Worm (Caenorhabditis elegans) whole organism, mixed stage, embryonic: ENCODE results near the gene R102.8.

Experiments used
- ham-2 ChIP-seq: fragments of 200-800 bp; sonication (Bioruptor generic); optimal IDR thresholded peaks from 2 replicates; lab custom pipeline; 2018; ENCODE audit warnings: mild to moderate bottlenecking, missing genetic modification characterization, missing compliant biosample characterization
- lin-13 ChIP-seq: fragments of 150-350 bp; optimal IDR thresholded peaks from 2 replicates; lab custom pipeline; 2014; ENCODE audit warnings: missing biosample characterization, missing genetic modification characterization
- nhr-28 ChIP-seq: fragments of 150-350 bp; optimal IDR thresholded peaks from 2 replicates; lab custom pipeline; 2014; ENCODE audit warnings: missing biosample characterization, missing genetic modification characterization
- snpc-4 ChIP-seq: fragments of 150-350 bp; optimal IDR thresholded peaks from 2 replicates; lab custom pipeline; 2014; ENCODE audit warnings: missing biosample characterization, missing genetic modification characterization
- unc-62 ChIP-seq: fragments of 150-350 bp; optimal IDR thresholded peaks from 2 replicates; lab custom pipeline; 2014; ENCODE audit warnings: missing biosample characterization, missing genetic modification reagents, missing genetic modification characterization
- ztf-11 ChIP-seq: fragments of 150-350 bp; optimal IDR thresholded peaks from 2 replicates; lab custom pipeline; 2014; ENCODE audit warnings: missing biosample characterization, missing genetic modification characterization

DNA sequence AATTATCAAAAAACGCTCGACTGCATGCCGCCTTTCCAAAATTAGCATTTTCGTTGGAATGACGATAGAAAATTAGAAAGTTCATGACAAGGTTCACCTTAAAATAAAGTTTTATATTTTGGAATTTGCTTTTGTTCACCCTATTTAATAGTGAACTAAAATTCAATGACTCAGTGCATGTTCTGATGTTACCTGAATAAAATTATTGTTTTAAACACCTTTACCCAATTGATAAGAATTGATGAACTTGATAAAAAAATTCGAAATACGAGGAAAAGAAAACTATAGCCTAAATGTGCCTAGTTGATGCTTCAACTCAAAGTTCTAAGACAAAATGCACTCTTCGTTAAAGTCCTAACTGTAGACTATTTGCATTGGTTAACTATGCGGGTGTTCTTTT, 29.0 kb downstream of the R102.8 start:
- no peak for TF ChIP-seq snpc-4 (tag; lab: Kevin White, UChicago)
- no peak for TF ChIP-seq ztf-11 (tag; lab: Kevin White, UChicago)
- TF ChIP-seq unc-62 (GFP tag; lab: Kevin White, UChicago), result no peak
- TF ChIP-seq lin-13 (tag; lab: Kevin White, UChicago), result no peak
- TF ChIP-seq ham-2, result no peak
- TF ChIP-seq nhr-28 (tag; lab: Kevin White, UChicago), result no peak
